Worm (Caenorhabditis elegans): ENCODE results near the gene B0353.1.
A peak's percentile ranks its signal among the peaks of the same experiment; 100 is the strongest.

B0353.1 gene

DNA sequence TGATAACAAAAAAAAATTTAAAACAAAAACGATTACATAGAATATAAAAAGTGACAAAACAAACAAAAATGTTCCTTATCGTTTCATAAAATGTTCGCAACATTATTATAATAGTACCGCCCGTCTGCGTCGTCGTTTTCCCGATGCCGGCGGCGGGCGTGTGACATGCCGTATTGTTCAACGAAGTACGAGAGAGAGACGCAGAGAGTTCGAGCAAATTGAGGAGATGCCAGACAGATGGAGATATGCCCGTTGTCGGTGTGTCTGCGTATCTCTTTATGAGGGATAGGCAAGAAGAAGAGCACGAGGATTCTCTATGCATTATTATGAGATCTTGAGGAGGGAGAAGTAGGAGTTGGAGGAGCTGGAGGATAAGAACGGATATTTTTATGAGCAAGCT is 68.0 kb downstream of the B0353.1 start (continued):
- TF ChIP-seq attf-6 (GFP tag; IDR thresholded peaks at IDR 0.05): no peak
- TF ChIP-seq ztf-6 (GFP tag; IDR thresholded peaks at IDR 0.05): 0 out of 2 replicates have a peak, but pooled peaks have one; percentile 60
- TF ChIP-seq B0019.2 (GFP tag; conservative IDR thresholded peaks at IDR 0.05): no peak
- TF ChIP-seq mel-28 (tag; optimal IDR thresholded peaks at IDR 0.05; ENCODE audit: borderline replicate concordance): no peak
- TF ChIP-seq bed-1 (GFP tag; IDR thresholded peaks at IDR 0.05): no peak
- peak; percentile 64 for TF ChIP-seq ets-4 (GFP tag; optimal IDR thresholded peaks at IDR 0.05)
- no peak for TF ChIP-seq B0261.1 (tag; optimal IDR thresholded peaks at IDR 0.05)
- TF ChIP-seq ceh-27 (GFP tag; optimal IDR thresholded peaks at IDR 0.05): peak; percentile 92
- TF ChIP-seq F55B11.4 (tag; optimal IDR thresholded peaks at IDR 0.05; ENCODE audit: borderline replicate concordance, insufficient read depth): no peak
- no peak for TF ChIP-seq F10E7.11 (tag; optimal IDR thresholded peaks at IDR 0.05)
- TF ChIP-seq nfya-2 (GFP tag; IDR thresholded peaks at IDR 0.05): no peak
- TF ChIP-seq ceh-40 (GFP tag; IDR thresholded peaks at IDR 0.05): no peak
- peak in 1 of 3 experiments; percentile 18 for TF ChIP-seq lin-35 (GFP tag; optimal IDR thresholded peaks at IDR 0.05)
- no peak for TF ChIP-seq zim-3 (tag; optimal IDR thresholded peaks at IDR 0.05)
- TF ChIP-seq ceh-79 (tag; optimal IDR thresholded peaks at IDR 0.05): no peak
- peak; percentile 90 for TF ChIP-seq pha-4 (tag; optimal IDR thresholded peaks at IDR 0.05)
- TF ChIP-seq F57A8.1 (GFP tag; optimal IDR thresholded peaks at IDR 0.05): no peak
- TF ChIP-seq ztf-3 (GFP tag; optimal IDR thresholded peaks at IDR 0.05): no peak
- no peak for TF ChIP-seq dpl-1 (GFP tag; optimal IDR thresholded peaks at IDR 0.05)
- TF ChIP-seq ceh-100 (GFP tag; IDR thresholded peaks at IDR 0.05): no peak
- TF ChIP-seq tlf-1 (GFP tag; optimal IDR thresholded peaks at IDR 0.05): peak; percentile 67
- TF ChIP-seq Y95B8A.8 (GFP tag; IDR thresholded peaks at IDR 0.05): 0 out of 2 replicates have a peak, but pooled peaks have one; percentile 12
- no peak for TF ChIP-seq snpc-1.1 (tag; optimal IDR thresholded peaks at IDR 0.05; ENCODE audit: insufficient read depth)
- TF ChIP-seq C17E4.6 (GFP tag; IDR thresholded peaks at IDR 0.05): no peak
- no peak for TF ChIP-seq ama-1 (optimal IDR thresholded peaks at IDR 0.05)
- TF ChIP-seq ama-1 (GFP tag; optimal IDR thresholded peaks at IDR 0.05): no peak
- TF ChIP-seq let-526 (GFP tag; IDR thresholded peaks at IDR 0.05): no peak
- TF ChIP-seq nhr-120 (GFP tag; IDR thresholded peaks at IDR 0.05): no peak
- TF ChIP-seq F52B5.7 (tag; optimal IDR thresholded peaks at IDR 0.05): no peak
- peak; percentile 82 for TF ChIP-seq ztf-22 (GFP tag; optimal IDR thresholded peaks at IDR 0.05)
- TF ChIP-seq nhr-27 (tag; optimal IDR thresholded peaks at IDR 0.05): no peak
- peak; percentile 78 for TF ChIP-seq rcor-1 (GFP tag; IDR thresholded peaks at IDR 0.05)
- peak; percentile 89 for TF ChIP-seq K12H6.12 (tag; optimal IDR thresholded peaks at IDR 0.05)

Data from whole organism, young adult.